Worm (Caenorhabditis elegans) whole organism, L2 larva: ENCODE measurements around the gene srw-2.

Experiments
- ZK546.5 ChIP-seq: sonication (generic microtip); optimal IDR thresholded peaks from 2 replicates; lab custom pipeline; 2017; ENCODE audit warnings: missing biosample characterization, missing genetic modification characterization
- lin-13 ChIP-seq: fragments of 150-350 bp; optimal IDR thresholded peaks from 2 replicates; lab custom pipeline; 2014; ENCODE audit warnings: missing biosample characterization, missing genetic modification reagents, missing genetic modification characterization
- lin-39 ChIP-seq: fragments of 150-350 bp; optimal IDR thresholded peaks from 2 replicates; lab custom pipeline; 2014; ENCODE audit warnings: missing biosample characterization, missing genetic modification reagents, missing genetic modification characterization
- nhr-21 ChIP-seq: fragments of 150-350 bp; optimal IDR thresholded peaks from 2 replicates; lab custom pipeline; 2014; ENCODE audit warnings: missing biosample characterization, missing genetic modification characterization
- unc-62 ChIP-seq: fragments of 150-350 bp; optimal IDR thresholded peaks from 2 replicates; lab custom pipeline; 2014; ENCODE audit warnings: missing biosample characterization, missing genetic modification reagents, missing genetic modification characterization
- ztf-11 ChIP-seq: sonication (generic microtip); optimal IDR thresholded peaks from 2 replicates; lab custom pipeline; 2017; ENCODE audit warnings: missing biosample characterization, missing genetic modification characterization

ce11 chrV:2821618-2822272 is 8.9 kb upstream of the srw-2 start, which contains the start of gene srh-36:
- TF ChIP-seq unc-62 (GFP tag; lab: Kevin White, UChicago) (no peak), ZK546.5 (tag; lab: Kevin White, UChicago) (no peak), lin-39 (no peak), ztf-11 (tag; lab: Kevin White, UChicago) (no peak), nhr-21 (tag; lab: Kevin White, UChicago) (no peak), lin-13 (GFP tag; lab: Kevin White, UChicago) (no peak)
